Fruit fly (Drosophila melanogaster) whole organism, embryonic: ENCODE results near the gene tHMG1.
A peak's percentile ranks its signal among the peaks of the same experiment; 100 is the strongest.

Source experiments
- BtbVII ChIP-seq: fragments of 200-800 bp; sonication (Bioruptor generic); optimal IDR thresholded peaks from 3 replicates; lab custom pipeline; 2017; ENCODE audit warnings: missing biosample characterization, mild to moderate bottlenecking, missing genetic modification characterization
- CG10462 ChIP-seq: fragments of 200-800 bp; sonication (Bioruptor generic); optimal IDR thresholded peaks from 2 replicates; lab custom pipeline; 2016; ENCODE audit warnings: missing biosample characterization, missing genetic modification characterization
- CG11695 ChIP-seq: fragments of 200-800 bp; sonication (Bioruptor generic); IDR thresholded peaks from 3 replicates; pipeline ENCODE4 v1.3.6; 2022; ENCODE audit warnings: missing biosample characterization, missing genetic modification characterization
- CG11723 ChIP-seq: fragments of 200-800 bp; sonication (Bioruptor generic); optimal IDR thresholded peaks from 2 replicates; lab custom pipeline; 2017; ENCODE audit warnings: missing biosample characterization, mild to moderate bottlenecking, missing genetic modification characterization
- CG12219 ChIP-seq: fragments of 200-800 bp; sonication (Bioruptor generic); optimal IDR thresholded peaks from 3 replicates; lab custom pipeline; 2018; ENCODE audit warnings: missing biosample characterization, mild to moderate bottlenecking, missing genetic modification characterization
- CG14441 ChIP-seq: fragments of 200-800 bp; sonication (Bioruptor generic); IDR thresholded peaks from 2 replicates; pipeline ENCODE4 v1.3.6; 2022; ENCODE audit warnings: missing biosample characterization, missing genetic modification characterization
- CG14667 ChIP-seq: fragments of 200-800 bp; sonication (Bioruptor generic); IDR thresholded peaks from 2 replicates; pipeline ENCODE4 v1.3.6; 2022; ENCODE audit warnings: missing biosample characterization, missing genetic modification characterization
- CG15011 ChIP-seq: fragments of 200-800 bp; sonication (Bioruptor generic); optimal IDR thresholded peaks from 3 replicates; lab custom pipeline; 2018; ENCODE audit warnings: missing biosample characterization, mild to moderate bottlenecking, missing genetic modification characterization
- CG15514 ChIP-seq: fragments of 200-800 bp; sonication (Bioruptor generic); optimal IDR thresholded peaks from 3 replicates; lab custom pipeline; 2017; ENCODE audit warnings: missing biosample characterization, missing genetic modification characterization, mild to moderate bottlenecking, moderate library complexity, missing genetic modification reagents
- CG17829 ChIP-seq: fragments of 200-800 bp; optimal IDR thresholded peaks from 2 replicates; lab custom pipeline; 2019; ENCODE audit warnings: missing biosample characterization, mild to moderate bottlenecking, missing genetic modification characterization, moderate library complexity
- CG2116 ChIP-seq: fragments of 200-800 bp; sonication (Bioruptor generic); optimal IDR thresholded peaks from 3 replicates; lab custom pipeline; 2018; ENCODE audit warnings: missing biosample characterization, mild to moderate bottlenecking, missing genetic modification characterization
- CG2678 ChIP-seq: fragments of 200-800 bp; sonication (Bioruptor generic); optimal IDR thresholded peaks from 3 replicates; lab custom pipeline; 2019; ENCODE audit warnings: missing biosample characterization, mild to moderate bottlenecking, missing genetic modification characterization, moderate library complexity
- CG2712 ChIP-seq: fragments of 200-800 bp; optimal IDR thresholded peaks from 3 replicates; lab custom pipeline; 2019; ENCODE audit warnings: missing biosample characterization, mild to moderate bottlenecking, missing genetic modification characterization, moderate library complexity
- CG4424 ChIP-seq: fragments of 200-800 bp; sonication (Bioruptor generic); optimal IDR thresholded peaks from 3 replicates; lab custom pipeline; 2016; ENCODE audit warnings: missing biosample characterization, missing genetic modification characterization
- CG8765 ChIP-seq: fragments of 200-800 bp; sonication (Bioruptor generic); IDR thresholded peaks from 2 replicates; pipeline ENCODE4 v1.3.6; 2022; ENCODE audit warnings: missing biosample characterization, missing genetic modification characterization
- CG8924 ChIP-seq: fragments of 200-800 bp; optimal IDR thresholded peaks from 3 replicates; lab custom pipeline; 2019; ENCODE audit warnings: missing biosample characterization, mild to moderate bottlenecking, missing genetic modification characterization, moderate library complexity
- CG9727 ChIP-seq: fragments of 200-800 bp; sonication (Bioruptor generic); optimal IDR thresholded peaks from 3 replicates; lab custom pipeline; 2017; ENCODE audit warnings: missing biosample characterization, mild to moderate bottlenecking, missing genetic modification characterization
- Deaf1 ChIP-seq: fragments of 200-800 bp; optimal IDR thresholded peaks from 3 replicates; lab custom pipeline; 2019; ENCODE audit warnings: missing biosample characterization, mild to moderate bottlenecking, missing genetic modification characterization, moderate library complexity
- Dp ChIP-seq: fragments of 200-800 bp; sonication (Bioruptor generic); optimal IDR thresholded peaks from 2 replicates; lab custom pipeline; 2018; ENCODE audit warnings: missing biosample characterization, mild to moderate bottlenecking, missing genetic modification characterization, moderate library complexity
- E2f2 ChIP-seq: fragments of 200-800 bp; sonication (Bioruptor generic); IDR thresholded peaks from 2 replicates; pipeline ENCODE4 v1.3.6; 2022; ENCODE audit warnings: missing biosample characterization, missing genetic modification characterization
- Elba2 ChIP-seq: fragments of 200-800 bp; sonication (Bioruptor generic); optimal IDR thresholded peaks from 3 replicates; lab custom pipeline; 2016; ENCODE audit warnings: missing biosample characterization, missing genetic modification characterization
- Fer1 ChIP-seq: fragments of 200-800 bp; sonication (Bioruptor generic); optimal IDR thresholded peaks from 2 replicates; lab custom pipeline; 2017; ENCODE audit warnings: missing biosample characterization, mild to moderate bottlenecking, missing genetic modification characterization
- H2.0 ChIP-seq: fragments of 200-800 bp; sonication (Bioruptor generic); IDR thresholded peaks from 2 replicates; pipeline ENCODE4 v1.3.6; 2022; ENCODE audit warnings: missing biosample characterization, missing genetic modification characterization
- HLH4C ChIP-seq: fragments of 200-800 bp; sonication (Bioruptor generic); IDR thresholded peaks from 3 replicates; pipeline ENCODE4 v1.3.6; 2022; ENCODE audit warnings: missing biosample characterization, missing genetic modification characterization; ENCODE audit not compliant: partially characterized antibody
- HmgD ChIP-seq: fragments of 200-800 bp; sonication (Bioruptor generic); optimal IDR thresholded peaks from 3 replicates; lab custom pipeline; 2016; ENCODE audit warnings: missing biosample characterization, missing genetic modification characterization
- MBD-R2 ChIP-seq: fragments of 200-800 bp; sonication (Bioruptor generic); IDR thresholded peaks from 2 replicates; pipeline ENCODE4 v1.3.6; 2022; ENCODE audit warnings: missing biosample characterization, missing genetic modification characterization
- MESR4 ChIP-seq: fragments of 200-800 bp; sonication (Bioruptor generic); optimal IDR thresholded peaks from 2 replicates; lab custom pipeline; 2018; ENCODE audit warnings: missing biosample characterization, mild to moderate bottlenecking, missing genetic modification characterization, moderate library complexity
- Max ChIP-seq: fragments of 200-800 bp; sonication (Bioruptor generic); optimal IDR thresholded peaks from 2 replicates; lab custom pipeline; 2016; ENCODE audit warnings: missing biosample characterization, mild to moderate bottlenecking, missing genetic modification characterization
- NfI ChIP-seq: fragments of 200-800 bp; sonication (Bioruptor generic); optimal IDR thresholded peaks from 3 replicates; lab custom pipeline; 2018; ENCODE audit warnings: missing biosample characterization, mild to moderate bottlenecking, missing genetic modification characterization, moderate library complexity
- Spps ChIP-seq: fragments of 200-800 bp; sonication (Bioruptor generic); optimal IDR thresholded peaks from 2 replicates; lab custom pipeline; 2018; ENCODE audit warnings: missing biosample characterization, mild to moderate bottlenecking, missing genetic modification characterization
- Stat92E ChIP-seq, 3 experiments: fragments of >200 bp in 2 of 3; fragments of 200-800 bp in 1 of 3; sonication (Bioruptor generic) in 1 of 3; optimal IDR thresholded peaks; 2 replicates each; lab custom pipeline; 2017 to 2019; ENCODE audit warnings: missing biosample characterization in 3 of 3, missing genetic modification characterization in 3 of 3, mild to moderate bottlenecking in 1 of 3, moderate library complexity in 1 of 3
- Vsx1 ChIP-seq: fragments of 200-800 bp; sonication (Bioruptor generic); optimal IDR thresholded peaks from 2 replicates; lab custom pipeline; 2017; ENCODE audit warnings: missing biosample characterization, mild to moderate bottlenecking, missing genetic modification characterization, missing genetic modification reagents
- Xrp1 ChIP-seq: fragments of 200-800 bp; sonication (Bioruptor generic); IDR thresholded peaks from 2 replicates; pipeline ENCODE4 v1.3.6; 2022; ENCODE audit warnings: missing biosample characterization, missing genetic modification characterization
- aop ChIP-seq: fragments of 200-800 bp; sonication (Bioruptor generic); IDR thresholded peaks from 2 replicates; pipeline ENCODE4 v1.3.6; 2022; ENCODE audit warnings: missing biosample characterization, missing genetic modification characterization
- dati ChIP-seq: fragments of 200-800 bp; sonication (Bioruptor generic); IDR thresholded peaks from 2 replicates; pipeline ENCODE4 v1.3.6; 2022; ENCODE audit warnings: missing biosample characterization, missing genetic modification characterization
- eyg ChIP-seq: fragments of 200-800 bp; sonication (Bioruptor generic); optimal IDR thresholded peaks from 3 replicates; lab custom pipeline; 2016; ENCODE audit warnings: missing biosample characterization, missing genetic modification characterization
- fd64A ChIP-seq: fragments of 200-800 bp; sonication (Bioruptor generic); optimal IDR thresholded peaks from 3 replicates; lab custom pipeline; 2018; ENCODE audit warnings: missing biosample characterization, mild to moderate bottlenecking, missing genetic modification characterization
- gfzf ChIP-seq: fragments of 200-800 bp; sonication (Bioruptor generic); optimal IDR thresholded peaks from 2 replicates; lab custom pipeline; 2016; ENCODE audit warnings: missing biosample characterization, mild to moderate bottlenecking, missing genetic modification characterization, moderate library complexity
- hbn ChIP-seq: fragments of 200-800 bp; sonication (Bioruptor generic); IDR thresholded peaks from 2 replicates; pipeline ENCODE4 v1.3.6; 2022; ENCODE audit warnings: missing biosample characterization, missing genetic modification characterization; ENCODE audit not compliant: partially characterized antibody
- jumu ChIP-seq: fragments of 200-800 bp; sonication (Bioruptor generic); optimal IDR thresholded peaks from 3 replicates; lab custom pipeline; 2016; ENCODE audit warnings: missing biosample characterization, missing genetic modification characterization
- luna ChIP-seq: fragments of 200-800 bp; sonication (Bioruptor generic); optimal IDR thresholded peaks from 2 replicates; lab custom pipeline; 2016; ENCODE audit warnings: missing biosample characterization, missing genetic modification characterization
- nerfin-2 ChIP-seq: fragments of 200-800 bp; sonication (Bioruptor generic); IDR thresholded peaks from 2 replicates; pipeline ENCODE4 v1.3.6; 2022; ENCODE audit warnings: missing biosample characterization, missing genetic modification characterization; ENCODE audit not compliant: partially characterized antibody
- pzg ChIP-seq: fragments of 200-800 bp; sonication (Bioruptor generic); optimal IDR thresholded peaks from 3 replicates; lab custom pipeline; 2018; ENCODE audit warnings: missing biosample characterization, mild to moderate bottlenecking, missing genetic modification characterization, moderate library complexity
- sd ChIP-seq: fragments of 200-800 bp; sonication (Bioruptor generic); optimal IDR thresholded peaks from 3 replicates; lab custom pipeline; 2018; ENCODE audit warnings: missing biosample characterization, mild to moderate bottlenecking, missing genetic modification characterization, moderate library complexity
- slou ChIP-seq: fragments of 200-800 bp; sonication (Bioruptor generic); optimal IDR thresholded peaks from 3 replicates; lab custom pipeline; 2016; ENCODE audit warnings: missing biosample characterization, missing genetic modification characterization
- ssp ChIP-seq: fragments of 200-800 bp; sonication (Bioruptor generic); IDR thresholded peaks from 2 replicates; pipeline ENCODE4 v1.3.6; 2022; ENCODE audit warnings: missing biosample characterization, missing genetic modification characterization
- tio ChIP-seq: fragments of 200-800 bp; sonication (Bioruptor generic); optimal IDR thresholded peaks from 2 replicates; lab custom pipeline; 2017; ENCODE audit warnings: missing biosample characterization, missing genetic modification characterization, inconsistent platforms
- trem ChIP-seq: fragments of 200-800 bp; optimal IDR thresholded peaks from 3 replicates; lab custom pipeline; 2019; ENCODE audit warnings: missing biosample characterization, mild to moderate bottlenecking, missing genetic modification characterization, moderate library complexity
- wor ChIP-seq: fragments of 200-800 bp; sonication (Bioruptor generic); IDR thresholded peaks from 2 replicates; pipeline ENCODE4 v1.3.6; 2022; ENCODE audit warnings: missing biosample characterization, missing genetic modification characterization
- zen2 ChIP-seq: fragments of 200-800 bp; sonication (Bioruptor generic); IDR thresholded peaks from 3 replicates; pipeline ENCODE4 v1.3.6; 2022; ENCODE audit warnings: missing biosample characterization, missing genetic modification characterization; ENCODE audit not compliant: partially characterized antibody

The tHMG1 gene

dm6 chr3R:22491088-22491879, at the start of gene tHMG1, which contains the start of gene CCT1 (continued):
- peak; percentile 30 for TF ChIP-seq CG17829 (tag; lab: Kevin White, UChicago)
- TF ChIP-seq Spps (tag; lab: Kevin White, UChicago): peak; percentile 19
- no peak for TF ChIP-seq CG14441 (GFP tag; lab: Robert Waterston, UW)
- TF ChIP-seq CG8924 (tag; lab: Kevin White, UChicago): no peak
- TF ChIP-seq CG2678 (tag; lab: Kevin White, UChicago): no peak
- no peak for TF ChIP-seq HmgD
- no peak for TF ChIP-seq fd64A (GFP tag; lab: Kevin White, UChicago)
- TF ChIP-seq Deaf1 (tag; lab: Kevin White, UChicago): no peak
- no peak for TF ChIP-seq dati (GFP tag; lab: Robert Waterston, UW)
- no peak for TF ChIP-seq CG14667 (GFP tag; lab: Robert Waterston, UW)
- TF ChIP-seq CG11695: no peak
- peak; percentile 95 for TF ChIP-seq HLH4C
- TF ChIP-seq CG11723: no peak
- peak; percentile 57 for TF ChIP-seq CG2712 (tag; lab: Kevin White, UChicago)
- no peak for TF ChIP-seq CG15011
- TF ChIP-seq nerfin-2 (GFP tag; lab: Robert Waterston, UW): peak; percentile 84
- TF ChIP-seq CG4424: peak; percentile 24
- no peak for TF ChIP-seq ssp
- no peak for TF ChIP-seq CG12219 (GFP tag; lab: Kevin White, UChicago)
- peak; percentile 95 for TF ChIP-seq zen2
- TF ChIP-seq luna (GFP tag; lab: Kevin White, UChicago): no peak
- TF ChIP-seq Stat92E (GFP tag; optimal IDR thresholded peaks at IDR 0.05; lab: Kevin White, UChicago): no peak
- no peak for TF ChIP-seq CG8765 (GFP tag; lab: Robert Waterston, UW)
- no peak for TF ChIP-seq aop (GFP tag; lab: Robert Waterston, UW)
- TF ChIP-seq CG9727 (GFP tag; lab: Kevin White, UChicago): no peak
- no peak for TF ChIP-seq tio (GFP tag; lab: Kevin White, UChicago)
- TF ChIP-seq slou (GFP tag; lab: Kevin White, UChicago): no peak
- no peak for TF ChIP-seq Vsx1 (GFP tag; lab: Kevin White, UChicago)
- TF ChIP-seq eyg (GFP tag; lab: Kevin White, UChicago): no peak
- TF ChIP-seq hbn (GFP tag; lab: Robert Waterston, UW): peak; percentile 95
- no peak for TF ChIP-seq Fer1 (GFP tag; lab: Kevin White, UChicago)
- TF ChIP-seq jumu: no peak
- TF ChIP-seq CG10462 (GFP tag; lab: Kevin White, UChicago): no peak
- peak; percentile 81 for TF ChIP-seq E2f2 (GFP tag; lab: Robert Waterston, UW)

- TF ChIP-seq Dp (GFP tag; lab: Kevin White, UChicago) (peak; percentile 90), Max (GFP tag; lab: Kevin White, UChicago) (peak; percentile 75), CG17829 (tag; lab: Kevin White, UChicago) (no peak), Elba2 (no peak), CG15514 (GFP tag; lab: Kevin White, UChicago) (peak; percentile 7), MESR4 (GFP tag; lab: Kevin White, UChicago) (peak; percentile 38), sd (peak; percentile 45), MBD-R2 (GFP tag; lab: Robert Waterston, UW) (peak; percentile 50; the same call in 1 of the 2 replicates), BtbVII (peak; percentile 7), Xrp1 (no peak), wor (GFP tag; lab: Robert Waterston, UW) (no peak), CG2116 (GFP tag; lab: Kevin White, UChicago) (peak; percentile 25), H2.0 (GFP tag; lab: Robert Waterston, UW) (no peak), gfzf (peak; percentile 73), pzg (peak; percentile 46), NfI (no peak), trem (tag; lab: Kevin White, UChicago) (peak; percentile 20)
Observed at dm6 chr3R:22446493-22446892, 45.1 kb upstream of the tHMG1 start, which contains the start of gene CG12499. Gene CG12499 (minus strand): TSS chr3R:22446587.
